Fruit fly (Drosophila melanogaster) whole organism, prepupa: ENCODE results near the gene Ccp84Ad.

Experiments used
- CG10631 ChIP-seq: fragments of 200-800 bp; sonication (Bioruptor generic); optimal IDR thresholded peaks from 2 replicates; lab custom pipeline; 2016; ENCODE audit warnings: missing biosample characterization, missing genetic modification characterization
- CG10669 ChIP-seq: fragments of 200-800 bp; sonication (Bioruptor generic); optimal IDR thresholded peaks from 3 replicates; lab custom pipeline; 2018; ENCODE audit warnings: missing biosample characterization, mild to moderate bottlenecking, missing genetic modification characterization, moderate library complexity
- CG11762 ChIP-seq: fragments of 200-800 bp; sonication (Bioruptor generic); optimal IDR thresholded peaks from 3 replicates; lab custom pipeline; 2016; ENCODE audit warnings: missing biosample characterization, missing genetic modification characterization; ENCODE audit not compliant: insufficient read depth
- CG15336 ChIP-seq: fragments of 200-800 bp; sonication (Bioruptor generic); IDR thresholded peaks from 2 replicates; pipeline ENCODE4 v1.3.6; 2022; ENCODE audit warnings: missing biosample characterization, missing genetic modification characterization
- CG1621 ChIP-seq: fragments of 200-800 bp; sonication (Bioruptor generic); optimal IDR thresholded peaks from 3 replicates; lab custom pipeline; 2018; ENCODE audit warnings: missing biosample characterization, mild to moderate bottlenecking, missing genetic modification characterization
- CG16779 ChIP-seq: fragments of 200-800 bp; sonication (Bioruptor generic); optimal IDR thresholded peaks from 3 replicates; lab custom pipeline; 2017; ENCODE audit warnings: missing biosample characterization, mild to moderate bottlenecking, missing genetic modification characterization
- CG3032 ChIP-seq: fragments of 200-800 bp; optimal IDR thresholded peaks from 2 replicates; lab custom pipeline; 2019; ENCODE audit warnings: missing biosample characterization, mild to moderate bottlenecking, missing genetic modification characterization, moderate library complexity
- CG31627 ChIP-seq: fragments of 200-800 bp; sonication (Bioruptor generic); optimal IDR thresholded peaks from 3 replicates; lab custom pipeline; 2016; ENCODE audit warnings: missing biosample characterization, missing genetic modification characterization
- CG3919 ChIP-seq: fragments of 200-800 bp; sonication (Bioruptor generic); optimal IDR thresholded peaks from 3 replicates; lab custom pipeline; 2016; ENCODE audit warnings: missing biosample characterization, missing genetic modification characterization
- CG6163 ChIP-seq: fragments of 200-800 bp; sonication (Bioruptor generic); IDR thresholded peaks from 3 replicates; pipeline ENCODE4 v1.3.6; 2022; ENCODE audit warnings: missing biosample characterization, missing genetic modification characterization
- CG6276 ChIP-seq: fragments of 200-800 bp; sonication (Bioruptor generic); optimal IDR thresholded peaks from 2 replicates; lab custom pipeline; 2017; ENCODE audit warnings: missing biosample characterization, mild to moderate bottlenecking, missing genetic modification characterization
- CG6792 ChIP-seq: fragments of 200-800 bp; sonication (Bioruptor generic); optimal IDR thresholded peaks from 3 replicates; lab custom pipeline; 2016; ENCODE audit warnings: missing biosample characterization, missing genetic modification characterization
- CG6808 ChIP-seq: fragments of 200-800 bp; sonication (Bioruptor generic); optimal IDR thresholded peaks from 3 replicates; lab custom pipeline; 2017; ENCODE audit warnings: missing biosample characterization, missing genetic modification characterization, mild to moderate bottlenecking, moderate library complexity, missing genetic modification reagents
- CG6854 ChIP-seq: fragments of 200-800 bp; sonication (Bioruptor generic); optimal IDR thresholded peaks from 2 replicates; lab custom pipeline; 2017; ENCODE audit warnings: missing biosample characterization, mild to moderate bottlenecking, missing genetic modification characterization
- CG7368 ChIP-seq: fragments of 200-800 bp; sonication (Bioruptor generic); optimal IDR thresholded peaks from 3 replicates; lab custom pipeline; 2016; ENCODE audit warnings: missing biosample characterization, missing genetic modification characterization
- CG8119 ChIP-seq: fragments of 200-800 bp; sonication (Bioruptor generic); IDR thresholded peaks from 3 replicates; pipeline ENCODE4 v1.3.6; 2022; ENCODE audit warnings: missing biosample characterization, missing genetic modification characterization
- CG8319 ChIP-seq: fragments of 200-800 bp; sonication (Bioruptor generic); optimal IDR thresholded peaks from 3 replicates; lab custom pipeline; 2016; ENCODE audit warnings: missing biosample characterization, missing genetic modification characterization
- CG8632 ChIP-seq: fragments of 200-800 bp; sonication (Bioruptor generic); optimal IDR thresholded peaks from 3 replicates; lab custom pipeline; 2016; ENCODE audit warnings: missing biosample characterization, missing genetic modification characterization
- CG9139 ChIP-seq: fragments of 200-800 bp; sonication (Bioruptor generic); optimal IDR thresholded peaks from 3 replicates; lab custom pipeline; 2017; ENCODE audit warnings: missing biosample characterization, mild to moderate bottlenecking, missing genetic modification characterization
- Eip75B ChIP-seq: fragments of 200-800 bp; sonication (Bioruptor generic); optimal IDR thresholded peaks from 3 replicates; lab custom pipeline; 2016; ENCODE audit warnings: missing biosample characterization, missing genetic modification characterization
- Eip78C ChIP-seq: fragments of 200-800 bp; sonication (Bioruptor generic); peaks from one replicate; lab custom pipeline; 2016; ENCODE audit warnings: missing biosample characterization, missing genetic modification characterization
- Ets21C ChIP-seq: fragments of 200-800 bp; sonication (Bioruptor generic); optimal IDR thresholded peaks from 3 replicates; lab custom pipeline; 2016; ENCODE audit warnings: missing biosample characterization, missing genetic modification characterization
- Ets96B ChIP-seq: fragments of 200-800 bp; optimal IDR thresholded peaks from 2 replicates; lab custom pipeline; 2019; ENCODE audit warnings: missing biosample characterization, mild to moderate bottlenecking, missing genetic modification characterization, moderate library complexity
- Gug ChIP-seq: fragments of 200-800 bp; sonication (Bioruptor generic); IDR thresholded peaks from 2 replicates; pipeline ENCODE4 v1.3.6; 2022; ENCODE audit warnings: missing biosample characterization, missing genetic modification characterization
- Hr38 ChIP-seq: sonication (Bioruptor generic); optimal IDR thresholded peaks from 2 replicates; lab custom pipeline; 2016; ENCODE audit warnings: missing biosample characterization, missing genetic modification characterization
- Hr39 ChIP-seq: fragments of 200-800 bp; sonication (Bioruptor generic); optimal IDR thresholded peaks from 2 replicates; lab custom pipeline; 2016; ENCODE audit warnings: missing biosample characterization, missing genetic modification characterization
- Hr4 ChIP-seq: fragments of 200-800 bp; sonication (Bioruptor generic); optimal IDR thresholded peaks from 3 replicates; lab custom pipeline; 2016; ENCODE audit warnings: missing biosample characterization, missing genetic modification characterization
- Lpt ChIP-seq: fragments of 200-800 bp; sonication (Bioruptor generic); optimal IDR thresholded peaks from 3 replicates; lab custom pipeline; 2016; ENCODE audit warnings: missing biosample characterization, missing genetic modification characterization
- Met ChIP-seq: fragments of 200-800 bp; sonication (Bioruptor generic); optimal IDR thresholded peaks from 3 replicates; lab custom pipeline; 2016; ENCODE audit warnings: missing biosample characterization, missing genetic modification characterization
- OdsH ChIP-seq: fragments of 200-800 bp; sonication (Bioruptor generic); optimal IDR thresholded peaks from 3 replicates; lab custom pipeline; 2016; ENCODE audit warnings: missing biosample characterization, missing genetic modification characterization
- Smox ChIP-seq: fragments of 200-800 bp; sonication (Bioruptor generic); optimal IDR thresholded peaks from 3 replicates; lab custom pipeline; 2016; ENCODE audit warnings: missing biosample characterization, missing genetic modification characterization
- Sox102F ChIP-seq: fragments of 200-800 bp; sonication (Bioruptor generic); optimal IDR thresholded peaks from 2 replicates; lab custom pipeline; 2016; ENCODE audit warnings: missing biosample characterization, mild to moderate bottlenecking, missing genetic modification characterization
- Sox14 ChIP-seq: fragments of 200-800 bp; sonication (Bioruptor generic); optimal IDR thresholded peaks from 3 replicates; lab custom pipeline; 2016; ENCODE audit warnings: missing biosample characterization, missing genetic modification characterization
- Sox15 ChIP-seq: fragments of 200-800 bp; sonication (Bioruptor generic); optimal IDR thresholded peaks from 3 replicates; lab custom pipeline; 2016; ENCODE audit warnings: missing biosample characterization, missing genetic modification characterization
- achi ChIP-seq: fragments of 200-800 bp; sonication (Bioruptor generic); optimal IDR thresholded peaks from 3 replicates; lab custom pipeline; 2016; ENCODE audit warnings: missing biosample characterization, missing genetic modification characterization
- acj6 ChIP-seq: fragments of 200-800 bp; sonication (Bioruptor generic); optimal IDR thresholded peaks from 3 replicates; lab custom pipeline; 2016; ENCODE audit warnings: missing biosample characterization, missing genetic modification characterization
- cyc ChIP-seq: fragments of 200-800 bp; sonication (Bioruptor generic); optimal IDR thresholded peaks from 3 replicates; lab custom pipeline; 2016; ENCODE audit warnings: missing biosample characterization, missing genetic modification characterization
- dac ChIP-seq: fragments of 200-800 bp; sonication (Bioruptor generic); optimal IDR thresholded peaks from 2 replicates; lab custom pipeline; 2017; ENCODE audit warnings: missing biosample characterization, mild to moderate bottlenecking, missing genetic modification characterization
- dsx ChIP-seq: fragments of 200-800 bp; optimal IDR thresholded peaks from 3 replicates; lab custom pipeline; 2019; ENCODE audit warnings: missing biosample characterization, mild to moderate bottlenecking, missing genetic modification characterization, moderate library complexity; ENCODE audit not compliant: poor library complexity, severe bottlenecking
- eg ChIP-seq: fragments of 200-800 bp; sonication (Bioruptor generic); IDR thresholded peaks from 3 replicates; pipeline ENCODE4 v1.3.6; 2022; ENCODE audit warnings: missing biosample characterization, missing genetic modification characterization
- esn ChIP-seq: fragments of 200-800 bp; sonication (Bioruptor generic); optimal IDR thresholded peaks from 2 replicates; lab custom pipeline; 2016; ENCODE audit warnings: missing biosample characterization, mild to moderate bottlenecking, missing genetic modification characterization, moderate library complexity
- fd85E ChIP-seq: fragments of 200-800 bp; sonication (Bioruptor generic); optimal IDR thresholded peaks from 3 replicates; lab custom pipeline; 2016; ENCODE audit warnings: missing biosample characterization, missing genetic modification characterization
- fkh ChIP-seq: fragments of 200-800 bp; sonication (Bioruptor generic); optimal IDR thresholded peaks from 3 replicates; lab custom pipeline; 2017; ENCODE audit warnings: missing biosample characterization, mild to moderate bottlenecking, missing genetic modification characterization, moderate library complexity
- net ChIP-seq: fragments of 200-800 bp; sonication (Bioruptor generic); optimal IDR thresholded peaks from 3 replicates; lab custom pipeline; 2016; ENCODE audit warnings: missing biosample characterization, missing genetic modification characterization
- salr ChIP-seq, 2 experiments: fragments of 200-800 bp; sonication (Bioruptor generic); optimal IDR thresholded peaks; 3 replicates each; lab custom pipeline; 2016 to 2018; ENCODE audit warnings: missing biosample characterization in 2 of 2, missing genetic modification characterization in 2 of 2, mild to moderate bottlenecking in 1 of 2
- spab ChIP-seq: fragments of 200-800 bp; sonication (Bioruptor generic); optimal IDR thresholded peaks from 2 replicates; lab custom pipeline; 2017; ENCODE audit warnings: missing biosample characterization, mild to moderate bottlenecking, missing genetic modification characterization, missing genetic modification reagents
- ss ChIP-seq, 2 experiments: fragments of 200-800 bp; sonication (Bioruptor generic); optimal IDR thresholded peaks; 2 replicates in 1 of 2; 3 replicates in 1 of 2; lab custom pipeline; 2017 to 2018; ENCODE audit warnings: mild to moderate bottlenecking in 2 of 2, missing biosample characterization in 2 of 2, missing genetic modification characterization in 2 of 2, moderate library complexity in 1 of 2
- svp ChIP-seq: fragments of 200-800 bp; sonication (Bioruptor generic); peaks from one replicate; lab custom pipeline; 2016; ENCODE audit warnings: missing biosample characterization, missing genetic modification characterization
- topi ChIP-seq: fragments of 200-800 bp; sonication (Bioruptor generic); optimal IDR thresholded peaks from 3 replicates; lab custom pipeline; 2016; ENCODE audit warnings: missing biosample characterization, missing genetic modification characterization
- vri ChIP-seq: fragments of 200-800 bp; sonication (Bioruptor generic); optimal IDR thresholded peaks from 3 replicates; lab custom pipeline; 2016; ENCODE audit warnings: missing biosample characterization, mild to moderate bottlenecking, missing genetic modification characterization

Ccp84Ad gene

dm6 chr3R:6672303-6673007 lies 20.1 kb upstream of the Ccp84Ad start:
- TF ChIP-seq Smox (no peak), svp (GFP tag; lab: Kevin White, UChicago) (peak; percentile 25)
- TF ChIP-seq, all 60 proteins: peak for 1

- TF ChIP-seq CG7368 (GFP tag; lab: Kevin White, UChicago): no peak
- TF ChIP-seq Hr39: peak; percentile 26
- TF ChIP-seq Eip78C (GFP tag; lab: Kevin White, UChicago): peak; percentile 70
- TF ChIP-seq Ets96B (tag; lab: Kevin White, UChicago): no peak
- TF ChIP-seq OdsH: peak; percentile 10
- no peak for TF ChIP-seq eg
- TF ChIP-seq Lpt (GFP tag; lab: Kevin White, UChicago): no peak
- no peak for TF ChIP-seq fkh (GFP tag; lab: Kevin White, UChicago)
- no peak for TF ChIP-seq net (GFP tag; lab: Kevin White, UChicago)
- no peak for TF ChIP-seq CG8119 (GFP tag; lab: Robert Waterston, UW)
- TF ChIP-seq Met (GFP tag; lab: Kevin White, UChicago): peak; percentile 46
- peak; percentile 3 for TF ChIP-seq Eip75B (GFP tag; lab: Kevin White, UChicago)
- TF ChIP-seq CG10631 (GFP tag; lab: Kevin White, UChicago): peak; percentile 38
- peak; percentile 14 for TF ChIP-seq Sox102F
- TF ChIP-seq CG11762: no peak
- TF ChIP-seq achi (GFP tag; lab: Kevin White, UChicago): peak; percentile 19
- TF ChIP-seq CG3032 (tag; lab: Kevin White, UChicago): peak; percentile 30
- no peak for TF ChIP-seq CG8319 (GFP tag; lab: Kevin White, UChicago)
- TF ChIP-seq CG1621 (tag; lab: Kevin White, UChicago): no peak
- TF ChIP-seq spab (GFP tag; lab: Kevin White, UChicago): peak; percentile 5
- TF ChIP-seq CG6163 (GFP tag; lab: Robert Waterston, UW): no peak
- TF ChIP-seq acj6 (GFP tag; lab: Kevin White, UChicago): peak; percentile 18
- TF ChIP-seq CG6276: no peak
- peak; percentile 23 for TF ChIP-seq CG3919 (GFP tag; lab: Kevin White, UChicago)
- TF ChIP-seq Ets21C (GFP tag; lab: Kevin White, UChicago): no peak
- TF ChIP-seq CG10669 (GFP tag; lab: Kevin White, UChicago): peak; percentile 39
- TF ChIP-seq topi: peak; percentile 31
- TF ChIP-seq esn (GFP tag; lab: Kevin White, UChicago): peak; percentile 16
- no peak for TF ChIP-seq CG9139 (GFP tag; lab: Kevin White, UChicago)
- no peak for TF ChIP-seq Gug (GFP tag; lab: Robert Waterston, UW)
- no peak for TF ChIP-seq Sox15
- no peak for TF ChIP-seq fd85E (GFP tag; lab: Kevin White, UChicago)
- no peak for TF ChIP-seq dsx
- peak; percentile 21 for TF ChIP-seq CG31627 (GFP tag; lab: Kevin White, UChicago)
- peak; percentile 21 for TF ChIP-seq CG6792 (GFP tag; lab: Kevin White, UChicago)
- peak; percentile 30 for TF ChIP-seq CG6808
- TF ChIP-seq ss (GFP tag; optimal IDR thresholded peaks at IDR 0.05; lab: Kevin White, UChicago): peak in 1 of 2 experiments; percentile 4
- no peak for TF ChIP-seq CG6854 (GFP tag; lab: Kevin White, UChicago)
- peak; percentile 15 for TF ChIP-seq Smox
- no peak for TF ChIP-seq CG15336 (GFP tag; lab: Robert Waterston, UW)
- no peak for TF ChIP-seq salr (GFP tag; optimal IDR thresholded peaks at IDR 0.05; lab: Kevin White, UChicago)
- TF ChIP-seq Sox14 (GFP tag; lab: Kevin White, UChicago): peak; percentile 9
- peak; percentile 7 for TF ChIP-seq CG8632 (GFP tag; lab: Kevin White, UChicago)
- TF ChIP-seq vri (GFP tag; lab: Kevin White, UChicago): no peak
- no peak for TF ChIP-seq Hr4 (GFP tag; lab: Kevin White, UChicago)
- no peak for TF ChIP-seq Hr38 (GFP tag; lab: Kevin White, UChicago)
- no peak for TF ChIP-seq dac
- no peak for TF ChIP-seq CG16779 (tag; lab: Kevin White, UChicago)
- TF ChIP-seq cyc (GFP tag; lab: Kevin White, UChicago): peak; percentile 43
- TF ChIP-seq, all 60 proteins: peak for 23
These were observed 18.0 kb upstream of the Ccp84Ad start for dm6 chr3R:6674548-6674947.
